Worm (Caenorhabditis elegans) whole organism, early embryonic: ENCODE results near the gene C43H6.4.

Source experiments
- B0310.2 ChIP-seq: sonication (generic microtip); optimal IDR thresholded peaks from 2 replicates; lab custom pipeline; 2016; ENCODE audit warnings: mild to moderate bottlenecking, missing genetic modification characterization, missing compliant biosample characterization
- F13C5.2 ChIP-seq: sonication (generic microtip); optimal IDR thresholded peaks from 2 replicates; lab custom pipeline; 2017; ENCODE audit warnings: mild to moderate bottlenecking, missing genetic modification characterization, inconsistent platforms, missing compliant biosample characterization
- aly-1 ChIP-seq: sonication (generic microtip); optimal IDR thresholded peaks from 2 replicates; lab custom pipeline; 2016; ENCODE audit warnings: missing genetic modification characterization, missing compliant biosample characterization
- ama-1 ChIP-seq: fragments of 150-350 bp; optimal IDR thresholded peaks from 2 replicates; lab custom pipeline; 2014
- ceh-13 ChIP-seq: fragments of 200-800 bp; sonication (Bioruptor generic); optimal IDR thresholded peaks from 2 replicates; lab custom pipeline; 2018; ENCODE audit warnings: mild to moderate bottlenecking, missing genetic modification characterization, missing compliant biosample characterization
- ceh-36 ChIP-seq: sonication (generic microtip); optimal IDR thresholded peaks from 2 replicates; lab custom pipeline; 2016; ENCODE audit warnings: missing genetic modification characterization, inconsistent platforms, missing compliant biosample characterization
- ets-7 ChIP-seq: sonication (generic microtip); optimal IDR thresholded peaks from 2 replicates; lab custom pipeline; 2016; ENCODE audit warnings: missing genotype, missing genetic modification characterization, missing compliant biosample characterization
- flt-1 ChIP-seq: fragments of 200-800 bp; sonication (Bioruptor generic); IDR thresholded peaks from 2 replicates; pipeline ENCODE4 v1.3.6; 2022; ENCODE audit warnings: missing genetic modification characterization, missing compliant biosample characterization
- hmbx-1 ChIP-seq: sonication (generic microtip); optimal IDR thresholded peaks from 2 replicates; lab custom pipeline; 2016; ENCODE audit warnings: mild to moderate bottlenecking, missing genetic modification characterization, missing compliant biosample characterization
- hmg-4 ChIP-seq: fragments of 200-800 bp; sonication (Bioruptor generic); optimal IDR thresholded peaks from 2 replicates; lab custom pipeline; 2018; ENCODE audit warnings: mild to moderate bottlenecking, missing genetic modification characterization, missing compliant biosample characterization
- hnd-1 ChIP-seq: sonication (generic microtip); optimal IDR thresholded peaks from 2 replicates; lab custom pipeline; 2016; ENCODE audit warnings: missing genetic modification characterization, missing compliant biosample characterization
- pes-1 ChIP-seq: fragments of 200-800 bp; sonication (Bioruptor generic); IDR thresholded peaks from 2 replicates; pipeline ENCODE4 v1.3.6; 2022; ENCODE audit warnings: missing genetic modification reagents, missing genetic modification characterization, missing compliant biosample characterization
- scrt-1 ChIP-seq: fragments of 200-800 bp; sonication (Bioruptor generic); IDR thresholded peaks from 2 replicates; pipeline ENCODE4 v1.3.6; 2022; ENCODE audit warnings: missing genetic modification characterization, missing compliant biosample characterization
- sea-1 ChIP-seq: fragments of 200-800 bp; sonication (Bioruptor generic); conservative IDR thresholded peaks from 2 replicates; pipeline ENCODE4 v1.3.6; 2022; ENCODE audit warnings: missing genetic modification characterization, missing compliant biosample characterization
- tbx-11 ChIP-seq: fragments of 200-800 bp; sonication (Bioruptor generic); IDR thresholded peaks from 2 replicates; pipeline ENCODE4 v1.3.6; 2022; ENCODE audit warnings: missing genetic modification characterization, missing compliant biosample characterization
- tbx-37 ChIP-seq: fragments of 200-800 bp; sonication (Bioruptor generic); conservative IDR thresholded peaks from 2 replicates; pipeline ENCODE4 v1.3.6; 2022; ENCODE audit warnings: missing genetic modification reagents, missing genetic modification characterization, missing compliant biosample characterization
- tra-4 ChIP-seq: sonication (generic microtip); optimal IDR thresholded peaks from 2 replicates; lab custom pipeline; 2017; ENCODE audit warnings: missing genetic modification characterization, missing compliant biosample characterization

Gene C43H6.4

DNA sequence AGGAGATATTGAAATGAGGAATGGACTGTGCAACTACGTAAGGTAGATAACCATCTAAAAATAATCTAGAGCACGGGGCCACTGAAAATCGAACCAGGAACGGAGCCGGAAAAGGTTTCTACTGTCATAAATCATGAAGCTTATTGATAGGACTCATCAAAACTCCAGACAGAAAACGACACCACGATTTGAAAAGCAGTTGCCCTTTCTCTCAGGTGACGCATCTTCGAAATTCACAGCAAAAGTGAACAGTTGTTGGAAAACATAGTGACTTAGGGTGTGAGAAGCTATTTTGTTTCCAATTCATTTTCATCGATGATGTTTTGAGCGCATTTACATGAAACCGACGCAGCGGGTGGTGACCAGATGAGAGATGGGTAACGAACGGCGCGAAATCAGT is 48.5 kb downstream of the C43H6.4 start:
- TF ChIP-seq ceh-13 (GFP tag; lab: Kevin White, UChicago) = no peak
- no peak for TF ChIP-seq B0310.2 (tag; lab: Kevin White, UChicago)
- no peak for TF ChIP-seq aly-1 (tag; lab: Kevin White, UChicago)
- no peak for TF ChIP-seq hmg-4 (GFP tag; lab: Kevin White, UChicago)
- no peak for TF ChIP-seq tra-4 (tag; lab: Kevin White, UChicago)
- TF ChIP-seq ets-7 (tag; lab: Kevin White, UChicago) = no peak
- no peak for TF ChIP-seq hmbx-1 (tag; lab: Kevin White, UChicago)

DNA sequence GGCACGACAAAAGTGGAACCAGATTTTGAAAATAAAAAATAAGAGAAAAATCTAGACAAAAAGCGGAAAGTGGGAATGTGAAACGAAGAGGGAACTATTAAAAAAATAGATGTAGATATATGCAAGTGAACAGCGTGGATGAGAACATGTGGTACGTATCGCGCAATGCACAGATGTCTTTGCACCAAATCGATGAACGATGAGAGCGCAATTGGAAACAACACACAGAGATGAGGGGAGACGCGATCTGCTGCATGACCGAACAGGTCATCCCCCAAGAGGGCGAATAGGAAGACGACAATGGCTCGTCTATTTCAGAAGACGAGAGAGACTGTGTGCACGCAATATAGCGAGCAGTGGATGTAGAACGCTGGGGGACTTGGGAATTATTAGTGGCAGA is 48.9 kb downstream of the C43H6.4 start:
- TF ChIP-seq pes-1 (GFP tag; lab: Robert Waterston, UW) = 0 out of 2 replicates have a peak, but pooled peaks have one; percentile 43
- no peak for TF ChIP-seq F13C5.2 (tag; lab: Kevin White, UChicago)
- no peak for TF ChIP-seq scrt-1 (GFP tag; lab: Robert Waterston, UW)
- TF ChIP-seq hnd-1 = no peak
- no peak for TF ChIP-seq ceh-13 (GFP tag; lab: Kevin White, UChicago)
- TF ChIP-seq ama-1 (lab: Kevin White, UChicago) = no peak
- TF ChIP-seq hmg-4 (GFP tag; lab: Kevin White, UChicago) = peak; percentile 63

DNA sequence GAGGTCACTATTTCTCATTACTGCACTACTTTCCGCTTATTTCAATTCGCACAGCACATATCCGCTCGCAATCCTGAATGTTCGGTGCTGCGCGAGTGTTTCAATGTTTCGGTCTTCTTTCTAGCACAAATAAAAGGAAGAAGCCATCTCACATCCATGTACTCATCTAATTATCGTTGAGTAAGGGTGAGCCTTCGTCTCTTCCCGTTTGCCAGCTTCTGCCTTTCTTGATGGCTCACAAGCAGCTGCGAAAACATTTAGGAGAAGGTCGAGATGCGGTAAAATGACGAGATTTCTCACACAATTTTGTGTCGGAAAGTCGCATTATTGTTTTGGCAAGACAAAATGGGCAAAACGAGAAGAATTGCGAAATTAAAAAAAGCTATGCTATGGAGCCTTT is 51.1 kb downstream of the C43H6.4 start:
- no peak for TF ChIP-seq ceh-36 (tag; lab: Kevin White, UChicago)
- TF ChIP-seq hmg-4 (GFP tag; lab: Kevin White, UChicago) = no peak
- TF ChIP-seq sea-1 = no peak
- TF ChIP-seq tra-4 (tag; lab: Kevin White, UChicago) = no peak
- TF ChIP-seq hnd-1 = no peak
- no peak for TF ChIP-seq pes-1 (GFP tag; lab: Robert Waterston, UW)
- no peak for TF ChIP-seq ama-1 (lab: Kevin White, UChicago)
- TF ChIP-seq flt-1 (GFP tag; lab: Robert Waterston, UW) = no peak
- TF ChIP-seq B0310.2 (tag; lab: Kevin White, UChicago) = no peak
- TF ChIP-seq hmbx-1 (tag; lab: Kevin White, UChicago) = no peak
- TF ChIP-seq tbx-37 (GFP tag; lab: Robert Waterston, UW) = no peak
- no peak for TF ChIP-seq ceh-13 (GFP tag; lab: Kevin White, UChicago)

DNA sequence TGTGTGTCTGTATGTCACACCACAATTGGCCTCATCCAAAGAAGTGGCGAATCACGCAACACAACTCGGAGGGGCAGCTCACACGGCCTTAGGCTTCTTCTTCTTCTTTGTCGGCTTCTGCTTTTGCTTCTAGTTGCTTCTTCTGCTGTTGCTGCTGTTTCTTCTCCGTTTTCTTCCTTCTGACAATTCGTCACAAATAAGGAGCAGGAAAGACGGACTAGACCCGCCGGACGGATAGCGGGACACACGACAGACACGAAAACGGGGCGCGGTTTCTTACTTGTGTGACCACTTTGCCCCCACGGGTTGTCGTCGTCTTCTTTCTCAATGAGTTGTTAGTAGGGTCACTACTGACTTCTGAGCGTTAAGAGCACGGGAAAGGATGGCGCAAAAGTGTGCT is 52.3 kb downstream of the C43H6.4 start:
- TF ChIP-seq ceh-36 (tag; lab: Kevin White, UChicago) (no peak), B0310.2 (tag; lab: Kevin White, UChicago) (no peak), ets-7 (tag; lab: Kevin White, UChicago) (no peak), aly-1 (tag; lab: Kevin White, UChicago) (no peak), scrt-1 (GFP tag; lab: Robert Waterston, UW) (no peak), sea-1 (no peak), ceh-13 (GFP tag; lab: Kevin White, UChicago) (no peak), F13C5.2 (tag; lab: Kevin White, UChicago) (no peak), tra-4 (tag; lab: Kevin White, UChicago) (no peak), ama-1 (lab: Kevin White, UChicago) (no peak), tbx-11 (GFP tag; lab: Robert Waterston, UW) (no peak)
